Worm (Caenorhabditis elegans) whole organism, mixed stage, embryonic: Measurements from ENCODE around the gene pha-2.

Source experiments
- M03D4.4 ChIP-seq: sonication (generic microtip); optimal IDR thresholded peaks from 2 replicates; lab custom pipeline; 2017; ENCODE audit warnings: mild to moderate bottlenecking, missing genetic modification characterization, missing compliant biosample characterization
- bed-3 ChIP-seq: fragments of 200-800 bp; sonication (Bioruptor generic); optimal IDR thresholded peaks from 3 replicates; lab custom pipeline; 2018; ENCODE audit warnings: mild to moderate bottlenecking, missing genetic modification characterization, moderate library complexity, missing compliant biosample characterization
- blmp-1 ChIP-seq: fragments of 150-350 bp; optimal IDR thresholded peaks from 2 replicates; lab custom pipeline; 2014; ENCODE audit warnings: missing biosample characterization, missing genetic modification characterization
- ceh-39 ChIP-seq: fragments of 150-350 bp; optimal IDR thresholded peaks from 2 replicates; lab custom pipeline; 2014; ENCODE audit warnings: missing biosample characterization, missing genetic modification characterization
- ceh-43 ChIP-seq: fragments of 200-800 bp; sonication (Bioruptor generic); optimal IDR thresholded peaks from 2 replicates; lab custom pipeline; 2018; ENCODE audit warnings: mild to moderate bottlenecking, missing genetic modification characterization, moderate library complexity, missing compliant biosample characterization
- ceh-83 ChIP-seq: fragments of 200-800 bp; sonication (Bioruptor generic); optimal IDR thresholded peaks from 2 replicates; lab custom pipeline; 2018; ENCODE audit warnings: mild to moderate bottlenecking, missing genetic modification characterization, missing compliant biosample characterization
- ces-1 ChIP-seq: fragments of 150-350 bp; optimal IDR thresholded peaks from 2 replicates; lab custom pipeline; 2014; ENCODE audit warnings: missing biosample characterization, missing genetic modification reagents, missing genetic modification characterization
- cnd-1 ChIP-seq: fragments of 200-800 bp; sonication (Bioruptor generic); optimal IDR thresholded peaks from 2 replicates; lab custom pipeline; 2018; ENCODE audit warnings: mild to moderate bottlenecking, missing genetic modification characterization, missing compliant biosample characterization
- drap-1 ChIP-seq: fragments of 200-800 bp; sonication (Bioruptor generic); optimal IDR thresholded peaks from 3 replicates; lab custom pipeline; 2018; ENCODE audit warnings: mild to moderate bottlenecking, missing genetic modification characterization, missing compliant biosample characterization
- elt-1 ChIP-seq: sonication (generic microtip); optimal IDR thresholded peaks from 2 replicates; lab custom pipeline; 2017; ENCODE audit warnings: missing genetic modification characterization, mild to moderate bottlenecking, missing compliant biosample characterization, antibody characterized with exemption, moderate library complexity, borderline replicate concordance; ENCODE audit not compliant: insufficient read depth
- elt-3 ChIP-seq: fragments of 150-350 bp; optimal IDR thresholded peaks from 2 replicates; lab custom pipeline; 2014; ENCODE audit warnings: missing biosample characterization, missing genetic modification characterization
- flh-1 ChIP-seq: fragments of 200-800 bp; sonication (Bioruptor generic); optimal IDR thresholded peaks from 2 replicates; lab custom pipeline; 2018; ENCODE audit warnings: mild to moderate bottlenecking, missing genetic modification characterization, moderate library complexity, missing compliant biosample characterization
- ham-2 ChIP-seq: fragments of 200-800 bp; sonication (Bioruptor generic); optimal IDR thresholded peaks from 2 replicates; lab custom pipeline; 2018; ENCODE audit warnings: mild to moderate bottlenecking, missing genetic modification characterization, missing compliant biosample characterization
- hlh-1 ChIP-seq: fragments of 150-350 bp; optimal IDR thresholded peaks from 2 replicates; lab custom pipeline; 2014; ENCODE audit warnings: missing biosample characterization, missing genetic modification reagents, missing genetic modification characterization
- lin-13 ChIP-seq: fragments of 150-350 bp; optimal IDR thresholded peaks from 2 replicates; lab custom pipeline; 2014; ENCODE audit warnings: missing biosample characterization, missing genetic modification characterization
- lin-32 ChIP-seq: fragments of 200-800 bp; sonication (Bioruptor generic); optimal IDR thresholded peaks from 2 replicates; lab custom pipeline; 2018; ENCODE audit warnings: mild to moderate bottlenecking, missing genetic modification characterization, missing compliant biosample characterization
- lsy-2 ChIP-seq: fragments of 150-350 bp; optimal IDR thresholded peaks from 2 replicates; lab custom pipeline; 2014; ENCODE audit warnings: missing biosample characterization, missing genetic modification characterization
- mab-5 ChIP-seq: fragments of 150-350 bp; optimal IDR thresholded peaks from 2 replicates; lab custom pipeline; 2014; ENCODE audit warnings: missing biosample characterization, missing genetic modification characterization
- mep-1 ChIP-seq: fragments of 150-350 bp; optimal IDR thresholded peaks from 2 replicates; lab custom pipeline; 2017; ENCODE audit warnings: missing biosample characterization, missing genetic modification reagents, missing genetic modification characterization, inconsistent platforms
- mls-2 ChIP-seq: sonication (generic microtip); optimal IDR thresholded peaks from 2 replicates; lab custom pipeline; 2016; ENCODE audit warnings: mild to moderate bottlenecking, missing genetic modification characterization, moderate library complexity, missing compliant biosample characterization
- nhr-12 ChIP-seq: fragments of 150-350 bp; optimal IDR thresholded peaks from 2 replicates; lab custom pipeline; 2014; ENCODE audit warnings: missing biosample characterization, missing genetic modification characterization
- nhr-2 ChIP-seq: fragments of 150-350 bp; optimal IDR thresholded peaks from 2 replicates; lab custom pipeline; 2014; ENCODE audit warnings: missing biosample characterization, missing genetic modification characterization
- nhr-237 ChIP-seq: fragments of 150-350 bp; optimal IDR thresholded peaks from 2 replicates; lab custom pipeline; 2014; ENCODE audit warnings: missing biosample characterization, missing genetic modification characterization
- nhr-28 ChIP-seq: fragments of 150-350 bp; optimal IDR thresholded peaks from 2 replicates; lab custom pipeline; 2014; ENCODE audit warnings: missing biosample characterization, missing genetic modification characterization
- nhr-76 ChIP-seq: sonication (generic microtip); optimal IDR thresholded peaks from 2 replicates; lab custom pipeline; 2017; ENCODE audit warnings: missing biosample characterization, missing genetic modification characterization
- pha-4 ChIP-seq: fragments of 150-350 bp; optimal IDR thresholded peaks from 2 replicates; lab custom pipeline; 2018; ENCODE audit warnings: missing biosample characterization, missing genetic modification reagents, missing genetic modification characterization
- sem-2 ChIP-seq: fragments of 200-800 bp; sonication (Bioruptor generic); optimal IDR thresholded peaks from 2 replicates; lab custom pipeline; 2018; ENCODE audit warnings: mild to moderate bottlenecking, missing genetic modification characterization, missing compliant biosample characterization
- snpc-4 ChIP-seq: fragments of 150-350 bp; optimal IDR thresholded peaks from 2 replicates; lab custom pipeline; 2014; ENCODE audit warnings: missing biosample characterization, missing genetic modification characterization
- sptf-1 ChIP-seq: sonication (generic microtip); optimal IDR thresholded peaks from 2 replicates; lab custom pipeline; 2017; ENCODE audit warnings: mild to moderate bottlenecking, missing genetic modification characterization, moderate library complexity, missing compliant biosample characterization
- tbx-8 ChIP-seq: fragments of 200-800 bp; sonication (Bioruptor generic); optimal IDR thresholded peaks from 2 replicates; lab custom pipeline; 2018; ENCODE audit warnings: mild to moderate bottlenecking, missing genetic modification characterization, moderate library complexity, missing compliant biosample characterization
- unc-120 ChIP-seq: sonication (generic microtip); optimal IDR thresholded peaks from 2 replicates; lab custom pipeline; 2017; ENCODE audit warnings: missing genetic modification characterization, missing compliant biosample characterization; ENCODE audit not compliant: poor library complexity, severe bottlenecking
- unc-39 ChIP-seq: fragments of 150-350 bp; optimal IDR thresholded peaks from 2 replicates; lab custom pipeline; 2014; ENCODE audit warnings: missing biosample characterization, missing genetic modification characterization
- unc-62 ChIP-seq: fragments of 150-350 bp; optimal IDR thresholded peaks from 2 replicates; lab custom pipeline; 2014; ENCODE audit warnings: missing biosample characterization, missing genetic modification reagents, missing genetic modification characterization
- zip-8 ChIP-seq: fragments of 150-350 bp; optimal IDR thresholded peaks from 2 replicates; lab custom pipeline; 2014; ENCODE audit warnings: missing biosample characterization, missing genetic modification characterization

pha-2 gene

ce11 chrX:646493-646892 lies 9.7 kb upstream of the pha-2 start:
- no peak for TF ChIP-seq ham-2 (GFP tag; lab: Kevin White, UChicago)
- no peak for TF ChIP-seq lin-13
- no peak for TF ChIP-seq mep-1 (tag; lab: Kevin White, UChicago)
- TF ChIP-seq snpc-4 (tag; lab: Kevin White, UChicago), result no peak
- TF ChIP-seq pha-4 (tag; lab: Kevin White, UChicago), result no peak
- no peak for TF ChIP-seq cnd-1 (tag; lab: Kevin White, UChicago)
- TF ChIP-seq ceh-83, result no peak
- no peak for TF ChIP-seq nhr-12 (tag; lab: Kevin White, UChicago)

ce11 chrX:645589-645988 lies 8.8 kb upstream of the pha-2 start:
- TF ChIP-seq nhr-12 (tag; lab: Kevin White, UChicago), result no peak
- TF ChIP-seq bed-3 (GFP tag; lab: Kevin White, UChicago), result no peak
- TF ChIP-seq hlh-1 (tag; lab: Kevin White, UChicago), result no peak
- TF ChIP-seq elt-1 (tag; lab: Kevin White, UChicago), result no peak
- no peak for TF ChIP-seq snpc-4 (tag; lab: Kevin White, UChicago)
- no peak for TF ChIP-seq M03D4.4 (tag; lab: Kevin White, UChicago)
- no peak for TF ChIP-seq mab-5 (tag; lab: Kevin White, UChicago)
- no peak for TF ChIP-seq unc-39 (tag; lab: Kevin White, UChicago)
- TF ChIP-seq elt-3 (tag; lab: Kevin White, UChicago), result no peak
- no peak for TF ChIP-seq nhr-28 (tag; lab: Kevin White, UChicago)
- no peak for TF ChIP-seq zip-8 (tag; lab: Kevin White, UChicago)
- no peak for TF ChIP-seq nhr-2 (tag; lab: Kevin White, UChicago)
- no peak for TF ChIP-seq nhr-237
- no peak for TF ChIP-seq nhr-76 (tag; lab: Kevin White, UChicago)
- TF ChIP-seq sptf-1, result no peak
- no peak for TF ChIP-seq unc-62 (GFP tag; lab: Kevin White, UChicago)
- TF ChIP-seq cnd-1 (tag; lab: Kevin White, UChicago), result no peak
- TF ChIP-seq pha-4 (tag; lab: Kevin White, UChicago), result no peak
- TF ChIP-seq lsy-2, result no peak

- no peak for TF ChIP-seq pha-4 (tag; lab: Kevin White, UChicago)
- TF ChIP-seq snpc-4 (tag; lab: Kevin White, UChicago), result no peak
- TF ChIP-seq ceh-43, result no peak
- no peak for TF ChIP-seq unc-120 (tag; lab: Kevin White, UChicago)
- TF ChIP-seq lsy-2, result no peak
- TF ChIP-seq flh-1 (GFP tag; lab: Kevin White, UChicago), result no peak
- TF ChIP-seq bed-3 (GFP tag; lab: Kevin White, UChicago), result no peak
- TF ChIP-seq ces-1 (GFP tag; lab: Kevin White, UChicago), result no peak
- TF ChIP-seq mep-1 (tag; lab: Kevin White, UChicago), result no peak
- TF ChIP-seq M03D4.4 (tag; lab: Kevin White, UChicago), result no peak
- TF ChIP-seq nhr-2 (tag; lab: Kevin White, UChicago), result no peak
- no peak for TF ChIP-seq mls-2
- TF ChIP-seq blmp-1 (tag; lab: Kevin White, UChicago), result no peak
- TF ChIP-seq sem-2 (GFP tag; lab: Kevin White, UChicago), result no peak
- TF ChIP-seq lin-32 (GFP tag; lab: Kevin White, UChicago), result no peak
Measured at ce11 chrX:642817-643216, 6.0 kb upstream of the pha-2 start.

ce11 chrX:641440-641839 lies 4.6 kb upstream of the pha-2 start, which contains the start of gene M6.11:
M6.11 (minus strand) TSS chrX:641540.
- no peak for TF ChIP-seq ceh-83
- TF ChIP-seq nhr-28 (tag; lab: Kevin White, UChicago), result no peak
- TF ChIP-seq blmp-1 (tag; lab: Kevin White, UChicago), result no peak
- TF ChIP-seq sptf-1, result no peak
- TF ChIP-seq pha-4 (tag; lab: Kevin White, UChicago), result no peak
- no peak for TF ChIP-seq nhr-76 (tag; lab: Kevin White, UChicago)
- no peak for TF ChIP-seq unc-62 (GFP tag; lab: Kevin White, UChicago)
- TF ChIP-seq drap-1, result no peak
- no peak for TF ChIP-seq tbx-8 (GFP tag; lab: Kevin White, UChicago)
- no peak for TF ChIP-seq ces-1 (GFP tag; lab: Kevin White, UChicago)
- no peak for TF ChIP-seq hlh-1 (tag; lab: Kevin White, UChicago)
- TF ChIP-seq lin-13, result no peak
- TF ChIP-seq nhr-2 (tag; lab: Kevin White, UChicago), result no peak
- TF ChIP-seq nhr-12 (tag; lab: Kevin White, UChicago), result no peak
- TF ChIP-seq mep-1 (tag; lab: Kevin White, UChicago), result no peak
- TF ChIP-seq elt-1 (tag; lab: Kevin White, UChicago), result no peak
- no peak for TF ChIP-seq cnd-1 (tag; lab: Kevin White, UChicago)
- no peak for TF ChIP-seq lin-32 (GFP tag; lab: Kevin White, UChicago)
- TF ChIP-seq bed-3 (GFP tag; lab: Kevin White, UChicago), result no peak
- TF ChIP-seq ceh-39, result no peak
